Worm (Caenorhabditis elegans) whole organism, L4/young adult: ENCODE measurements around the gene srab-12.

ENCODE experiments used
- W03F9.2 ChIP-seq: fragments of 150-350 bp; optimal IDR thresholded peaks from 2 replicates; lab custom pipeline; 2014; ENCODE audit warnings: missing biosample characterization, missing genetic modification characterization
- dao-5 ChIP-seq: sonication (generic microtip); optimal IDR thresholded peaks from 2 replicates; lab custom pipeline; 2016; ENCODE audit warnings: missing genotype, missing genetic modification characterization, moderate library complexity, missing compliant biosample characterization
- him-1 ChIP-seq: sonication (generic microtip); optimal IDR thresholded peaks from 2 replicates; lab custom pipeline; 2016; ENCODE audit warnings: missing genotype, missing genetic modification reagents, missing genetic modification characterization, missing compliant biosample characterization

ce11 chrV:17755592-17755991, 27.9 kb downstream of the srab-12 start, which contains the start of gene pgp-9:
- no peak for TF ChIP-seq dao-5 (tag; lab: Kevin White, UChicago)
- no peak for TF ChIP-seq him-1 (tag; lab: Kevin White, UChicago)
- no peak for TF ChIP-seq W03F9.2 (tag; lab: Kevin White, UChicago)
